Fruit fly (Drosophila melanogaster) whole organism, embryonic: ENCODE results near the gene slmb.

Experiments
- Abd-B ChIP-seq: fragments of 200-800 bp; sonication (Bioruptor generic); optimal IDR thresholded peaks from 2 replicates; lab custom pipeline; 2018; ENCODE audit warnings: missing biosample characterization, mild to moderate bottlenecking, missing genetic modification characterization, moderate library complexity
- C15 ChIP-seq: fragments of 200-800 bp; sonication (Bioruptor generic); IDR thresholded peaks from 3 replicates; pipeline ENCODE4 v1.3.6; 2022; ENCODE audit warnings: missing biosample characterization, missing genetic modification characterization
- CG11695 ChIP-seq: fragments of 200-800 bp; sonication (Bioruptor generic); IDR thresholded peaks from 3 replicates; pipeline ENCODE4 v1.3.6; 2022; ENCODE audit warnings: missing biosample characterization, missing genetic modification characterization
- CG11723 ChIP-seq: fragments of 200-800 bp; sonication (Bioruptor generic); optimal IDR thresholded peaks from 2 replicates; lab custom pipeline; 2017; ENCODE audit warnings: missing biosample characterization, mild to moderate bottlenecking, missing genetic modification characterization
- CG12155 ChIP-seq: fragments of 200-800 bp; sonication (Bioruptor generic); optimal IDR thresholded peaks from 3 replicates; lab custom pipeline; 2016; ENCODE audit warnings: missing biosample characterization, missing genetic modification characterization
- CG12391 ChIP-seq: fragments of 200-800 bp; sonication (Bioruptor generic); optimal IDR thresholded peaks from 3 replicates; lab custom pipeline; 2018; ENCODE audit warnings: missing biosample characterization, mild to moderate bottlenecking, missing genetic modification characterization, moderate library complexity
- CG13287 ChIP-seq: fragments of 200-800 bp; sonication (Bioruptor generic); IDR thresholded peaks from 2 replicates; pipeline ENCODE4 v1.3.6; 2022; ENCODE audit warnings: missing biosample characterization, missing genetic modification characterization; ENCODE audit not compliant: partially characterized antibody
- CG17361 ChIP-seq: fragments of 200-800 bp; sonication (Bioruptor generic); IDR thresholded peaks from 3 replicates; pipeline ENCODE4 v1.3.6; 2022; ENCODE audit warnings: missing biosample characterization, missing genetic modification characterization
- CG18011 ChIP-seq: fragments of 200-800 bp; sonication (Bioruptor generic); optimal IDR thresholded peaks from 2 replicates; lab custom pipeline; 2017; ENCODE audit warnings: missing biosample characterization, missing genetic modification characterization, mild to moderate bottlenecking, moderate library complexity, missing genotype
- CG2712 ChIP-seq: fragments of 200-800 bp; optimal IDR thresholded peaks from 3 replicates; lab custom pipeline; 2019; ENCODE audit warnings: missing biosample characterization, mild to moderate bottlenecking, missing genetic modification characterization, moderate library complexity
- CG31388 ChIP-seq: fragments of 200-800 bp; sonication (Bioruptor generic); optimal IDR thresholded peaks from 2 replicates; lab custom pipeline; 2016; ENCODE audit warnings: missing biosample characterization, missing genetic modification characterization
- CG34224 ChIP-seq: fragments of 200-800 bp; sonication (Bioruptor generic); IDR thresholded peaks from 3 replicates; pipeline ENCODE4 v1.3.6; 2022; ENCODE audit warnings: missing biosample characterization, missing genetic modification characterization; ENCODE audit not compliant: partially characterized antibody
- CG3847 ChIP-seq: fragments of 200-800 bp; sonication (Bioruptor generic); IDR thresholded peaks from 2 replicates; pipeline ENCODE4 v1.3.6; 2022; ENCODE audit warnings: missing biosample characterization, missing genetic modification characterization
- CG4707 ChIP-seq: fragments of 200-800 bp; sonication (Bioruptor generic); optimal IDR thresholded peaks from 2 replicates; lab custom pipeline; 2018; ENCODE audit warnings: missing biosample characterization, mild to moderate bottlenecking, missing genetic modification characterization, moderate library complexity
- CG4820 ChIP-seq: fragments of 200-800 bp; sonication (Bioruptor generic); optimal IDR thresholded peaks from 3 replicates; lab custom pipeline; 2016; ENCODE audit warnings: missing biosample characterization, missing genetic modification characterization
- CG7357 ChIP-seq: fragments of 200-800 bp; sonication (Bioruptor generic); IDR thresholded peaks from 3 replicates; pipeline ENCODE4 v1.3.6; 2022; ENCODE audit warnings: missing biosample characterization, missing genetic modification characterization
- CG7839 ChIP-seq: fragments of 200-800 bp; sonication (Bioruptor generic); optimal IDR thresholded peaks from 3 replicates; lab custom pipeline; 2018; ENCODE audit warnings: missing biosample characterization, mild to moderate bottlenecking, missing genetic modification characterization, moderate library complexity
- Chrac-16 ChIP-seq: fragments of 200-800 bp; sonication (Bioruptor generic); optimal IDR thresholded peaks from 3 replicates; lab custom pipeline; 2016; ENCODE audit warnings: missing biosample characterization, missing genetic modification characterization
- CoRest ChIP-seq: fragments of 200-800 bp; sonication (Bioruptor generic); optimal IDR thresholded peaks from 3 replicates; lab custom pipeline; 2018; ENCODE audit warnings: missing biosample characterization, mild to moderate bottlenecking, missing genetic modification characterization, moderate library complexity
- Doc3 ChIP-seq: fragments of 200-800 bp; sonication (Bioruptor generic); IDR thresholded peaks from 3 replicates; pipeline ENCODE4 v1.3.6; 2022; ENCODE audit warnings: missing biosample characterization, missing genetic modification characterization; ENCODE audit not compliant: partially characterized antibody
- Dp ChIP-seq: fragments of 200-800 bp; sonication (Bioruptor generic); optimal IDR thresholded peaks from 2 replicates; lab custom pipeline; 2018; ENCODE audit warnings: missing biosample characterization, mild to moderate bottlenecking, missing genetic modification characterization, moderate library complexity
- E2f1 ChIP-seq: fragments of 200-800 bp; sonication (Bioruptor generic); IDR thresholded peaks from 2 replicates; pipeline ENCODE4 v1.3.6; 2022; ENCODE audit warnings: missing biosample characterization, missing genetic modification characterization
- ERR ChIP-seq: fragments of 200-800 bp; sonication (Bioruptor generic); optimal IDR thresholded peaks from 2 replicates; lab custom pipeline; 2016; ENCODE audit warnings: missing biosample characterization, missing genetic modification characterization
- Ets97D ChIP-seq: fragments of 200-800 bp; sonication (Bioruptor generic); optimal IDR thresholded peaks from 3 replicates; lab custom pipeline; 2016; ENCODE audit warnings: missing biosample characterization, missing genetic modification characterization
- H15 ChIP-seq: fragments of 200-800 bp; sonication (Bioruptor generic); IDR thresholded peaks from 3 replicates; pipeline ENCODE4 v1.3.6; 2022; ENCODE audit warnings: missing biosample characterization, missing genetic modification characterization
- HmgD ChIP-seq: fragments of 200-800 bp; sonication (Bioruptor generic); optimal IDR thresholded peaks from 3 replicates; lab custom pipeline; 2016; ENCODE audit warnings: missing biosample characterization, missing genetic modification characterization
- Hsf ChIP-seq: fragments of 200-800 bp; sonication (Bioruptor generic); optimal IDR thresholded peaks from 3 replicates; lab custom pipeline; 2016; ENCODE audit warnings: missing biosample characterization, missing genetic modification characterization
- Jarid2 ChIP-seq: fragments of 200-800 bp; sonication (Bioruptor generic); optimal IDR thresholded peaks from 3 replicates; lab custom pipeline; 2017; ENCODE audit warnings: mild to moderate bottlenecking, missing biosample characterization, missing genetic modification reagents, missing genetic modification characterization
- MBD-R2 ChIP-seq: fragments of 200-800 bp; sonication (Bioruptor generic); IDR thresholded peaks from 2 replicates; pipeline ENCODE4 v1.3.6; 2022; ENCODE audit warnings: missing biosample characterization, missing genetic modification characterization
- Pdp1 ChIP-seq, 2 experiments: fragments of 200-800 bp; sonication (Bioruptor generic); optimal IDR thresholded peaks; 3 replicates each; lab custom pipeline; 2016; ENCODE audit warnings: missing biosample characterization in 2 of 2, missing genetic modification characterization in 2 of 2, mild to moderate bottlenecking in 1 of 2, moderate library complexity in 1 of 2
- Sin3A ChIP-seq: fragments of >200 bp; optimal IDR thresholded peaks from 2 replicates; lab custom pipeline; 2018
- Trl ChIP-seq, 3 experiments: fragments of >200 bp in 2 of 3; fragments of 200-800 bp in 1 of 3; sonication (Bioruptor generic) in 1 of 3; optimal IDR thresholded peaks; 2 replicates in 1 of 3; 3 replicates in 2 of 3; lab custom pipeline; 2016 to 2017; ENCODE audit warnings: missing biosample characterization in 1 of 3, missing genetic modification characterization in 1 of 3
- ci ChIP-seq: fragments of 200-800 bp; sonication (Bioruptor generic); IDR thresholded peaks from 3 replicates; pipeline ENCODE4 v1.3.6; 2022; ENCODE audit warnings: missing biosample characterization, missing genetic modification characterization
- dimm ChIP-seq: fragments of 200-800 bp; sonication (Bioruptor generic); IDR thresholded peaks from 2 replicates; pipeline ENCODE4 v1.3.6; 2022; ENCODE audit warnings: missing biosample characterization, missing genetic modification characterization
- dmrt99B ChIP-seq: fragments of 200-800 bp; sonication (Bioruptor generic); optimal IDR thresholded peaks from 2 replicates; lab custom pipeline; 2018; ENCODE audit warnings: missing biosample characterization, mild to moderate bottlenecking, missing genetic modification characterization, moderate library complexity
- fd64A ChIP-seq: fragments of 200-800 bp; sonication (Bioruptor generic); optimal IDR thresholded peaks from 3 replicates; lab custom pipeline; 2018; ENCODE audit warnings: missing biosample characterization, mild to moderate bottlenecking, missing genetic modification characterization
- inv ChIP-seq: fragments of 200-800 bp; sonication (Bioruptor generic); IDR thresholded peaks from 2 replicates; pipeline ENCODE4 v1.3.6; 2022; ENCODE audit warnings: missing biosample characterization, missing genetic modification characterization; ENCODE audit not compliant: partially characterized antibody
- lola ChIP-seq, 3 experiments: fragments of >200 bp in 2 of 3; fragments of 200-800 bp in 1 of 3; sonication (Bioruptor generic) in 1 of 3; optimal IDR thresholded peaks; 2 replicates each; lab custom pipeline; 2017 to 2019; ENCODE audit warnings: missing biosample characterization in 3 of 3, missing genetic modification characterization in 3 of 3, mild to moderate bottlenecking in 1 of 3, moderate library complexity in 1 of 3
- mam ChIP-seq: fragments of 200-800 bp; sonication (Bioruptor generic); optimal IDR thresholded peaks from 3 replicates; lab custom pipeline; 2016; ENCODE audit warnings: missing biosample characterization, missing genetic modification characterization
- mld ChIP-seq: fragments of 200-800 bp; sonication (Bioruptor generic); IDR thresholded peaks from 3 replicates; pipeline ENCODE4 v1.3.6; 2022; ENCODE audit warnings: missing biosample characterization, missing genetic modification characterization; ENCODE audit not compliant: partially characterized antibody
- oc ChIP-seq: fragments of 200-800 bp; sonication (Bioruptor generic); optimal IDR thresholded peaks from 2 replicates; lab custom pipeline; 2018; ENCODE audit warnings: missing biosample characterization, mild to moderate bottlenecking, missing genetic modification characterization, moderate library complexity
- pho ChIP-seq: fragments of 200-800 bp; sonication (Bioruptor generic); optimal IDR thresholded peaks from 2 replicates; lab custom pipeline; 2016; ENCODE audit warnings: missing biosample characterization, missing genetic modification characterization
- pita ChIP-seq: fragments of 200-800 bp; sonication (Bioruptor generic); optimal IDR thresholded peaks from 2 replicates; lab custom pipeline; 2017; ENCODE audit warnings: missing biosample characterization, mild to moderate bottlenecking, missing genetic modification characterization
- row ChIP-seq: fragments of 200-800 bp; sonication (Bioruptor generic); IDR thresholded peaks from 3 replicates; pipeline ENCODE4 v1.3.6; 2022; ENCODE audit warnings: missing biosample characterization, missing genetic modification characterization
- slp2 ChIP-seq: fragments of 200-800 bp; sonication (Bioruptor generic); optimal IDR thresholded peaks from 2 replicates; lab custom pipeline; 2016; ENCODE audit warnings: missing biosample characterization, missing genetic modification characterization
- sob ChIP-seq: fragments of 200-800 bp; sonication (Bioruptor generic); IDR thresholded peaks from 2 replicates; pipeline ENCODE4 v1.3.6; 2022; ENCODE audit warnings: missing biosample characterization, missing genetic modification characterization
- tna ChIP-seq: fragments of 200-800 bp; sonication (Bioruptor generic); IDR thresholded peaks from 2 replicates; pipeline ENCODE4 v1.3.6; 2022; ENCODE audit warnings: missing biosample characterization, missing genetic modification characterization; ENCODE audit not compliant: partially characterized antibody
- trem ChIP-seq: fragments of 200-800 bp; optimal IDR thresholded peaks from 3 replicates; lab custom pipeline; 2019; ENCODE audit warnings: missing biosample characterization, mild to moderate bottlenecking, missing genetic modification characterization, moderate library complexity
- unc-4 ChIP-seq: fragments of 200-800 bp; sonication (Bioruptor generic); IDR thresholded peaks from 2 replicates; pipeline ENCODE4 v1.3.6; 2022; ENCODE audit warnings: missing biosample characterization, missing genetic modification characterization; ENCODE audit not compliant: partially characterized antibody

The slmb gene

DNA sequence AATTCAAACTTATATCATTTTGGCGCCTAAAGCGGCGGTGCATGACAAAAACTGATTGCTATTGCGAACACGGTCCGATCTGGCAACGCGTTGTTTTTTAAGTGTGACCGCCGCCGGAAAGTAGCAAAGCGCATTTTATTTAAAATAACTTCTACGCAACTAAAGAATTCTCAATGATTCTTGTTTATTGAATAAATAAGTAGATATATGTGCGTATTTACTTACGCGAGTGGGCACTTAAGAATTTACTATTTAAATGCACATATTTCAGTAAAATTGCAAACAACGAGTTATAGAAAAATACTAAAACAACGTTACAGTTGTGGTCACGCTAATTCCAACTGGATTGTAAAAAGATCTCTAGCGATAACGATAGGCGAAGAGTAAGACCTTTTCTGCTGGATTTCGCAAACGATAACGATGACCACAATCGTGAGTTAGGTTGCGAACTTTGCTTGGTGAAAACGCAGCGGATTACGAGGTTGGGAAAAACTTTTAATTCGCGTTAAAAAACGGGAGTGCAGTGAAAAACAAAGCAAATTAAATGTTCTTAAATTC is 28.7 kb upstream of the slmb start (continued):
- peak; percentile 47 for TF ChIP-seq pita
- peak; percentile 95 for TF ChIP-seq Sin3A (lab: Kevin White, UChicago)
- TF ChIP-seq CG11695 (GFP tag; lab: Robert Waterston, UW) = no peak
- TF ChIP-seq CG3847 (GFP tag; lab: Robert Waterston, UW) = peak; percentile 70
- peak; percentile 60 for TF ChIP-seq unc-4 (GFP tag; lab: Robert Waterston, UW)
- peak; percentile 19 for TF ChIP-seq trem (tag; lab: Kevin White, UChicago)
- no peak for TF ChIP-seq dimm (GFP tag; lab: Robert Waterston, UW)
- TF ChIP-seq CG13287 = peak; percentile 77
- no peak for TF ChIP-seq H15 (GFP tag; lab: Robert Waterston, UW)
- no peak for TF ChIP-seq CG4820 (GFP tag; lab: Kevin White, UChicago)
- TF ChIP-seq oc (tag; lab: Kevin White, UChicago) = peak; percentile 13
- peak; percentile 38 for TF ChIP-seq HmgD
- peak; percentile 65 for TF ChIP-seq CG12155 (GFP tag; lab: Kevin White, UChicago)
- peak; percentile 12 for TF ChIP-seq mam
- TF ChIP-seq tna (GFP tag; lab: Robert Waterston, UW) = peak; percentile 53; the same call in 1 of the 2 replicates
- no peak for TF ChIP-seq inv (GFP tag; lab: Robert Waterston, UW)
- TF ChIP-seq fd64A (GFP tag; lab: Kevin White, UChicago) = no peak
- TF ChIP-seq Chrac-16 (GFP tag; lab: Kevin White, UChicago) = peak; percentile 7
- TF ChIP-seq CG12391 (tag; lab: Kevin White, UChicago) = no peak
- peak; percentile 99 for TF ChIP-seq CG18011 (GFP tag; lab: Kevin White, UChicago)
- no peak for TF ChIP-seq E2f1 (GFP tag; lab: Robert Waterston, UW)
- TF ChIP-seq row (GFP tag; lab: Robert Waterston, UW) = peak; percentile 35; the same call in 1 of the 3 replicates
- TF ChIP-seq C15 (GFP tag; lab: Robert Waterston, UW) = no peak
- TF ChIP-seq CG31388 (GFP tag; lab: Kevin White, UChicago) = no peak
- no peak for TF ChIP-seq dmrt99B (tag; lab: Kevin White, UChicago)
- TF ChIP-seq CG7357 (GFP tag; lab: Robert Waterston, UW) = no peak
- no peak for TF ChIP-seq CG4707
- peak; percentile 18 for TF ChIP-seq CG2712 (tag; lab: Kevin White, UChicago)
- peak; percentile 7 for TF ChIP-seq CG7839
- TF ChIP-seq slp2 (GFP tag; lab: Kevin White, UChicago) = no peak
- no peak for TF ChIP-seq CG11723 (GFP tag; lab: Kevin White, UChicago)
- TF ChIP-seq Dp (GFP tag; lab: Kevin White, UChicago) = peak; percentile 98
- TF ChIP-seq Pdp1 (GFP tag; optimal IDR thresholded peaks at IDR 0.05; lab: Kevin White, UChicago) = peak in 1 of 2 experiments; percentile 64
- TF ChIP-seq MBD-R2 = 0 out of 2 replicates have a peak, but pooled peaks have one; percentile 13
- no peak for TF ChIP-seq pho
- no peak for TF ChIP-seq sob (GFP tag; lab: Robert Waterston, UW)
- no peak for TF ChIP-seq Trl (optimal IDR thresholded peaks at IDR 0.05; lab: Kevin White, UChicago)
- peak; percentile 6 for TF ChIP-seq Trl (GFP tag; optimal IDR thresholded peaks at IDR 0.05; lab: Kevin White, UChicago)
- TF ChIP-seq Abd-B = peak; percentile 24
- TF ChIP-seq Jarid2 (GFP tag; lab: Kevin White, UChicago) = peak; percentile 67
- TF ChIP-seq CG34224 (GFP tag; lab: Robert Waterston, UW) = peak; percentile 67
- 0 out of 3 replicates have a peak, but pooled peaks have one; percentile 25 for TF ChIP-seq CG17361 (GFP tag; lab: Robert Waterston, UW)
- TF ChIP-seq Ets97D (GFP tag; lab: Kevin White, UChicago) = peak; percentile 83
- peak; percentile 6 for TF ChIP-seq Hsf (GFP tag; lab: Kevin White, UChicago)
- TF ChIP-seq Doc3 (GFP tag; lab: Robert Waterston, UW) = no peak
- TF ChIP-seq CoRest (tag; lab: Kevin White, UChicago) = peak; percentile 63
- no peak for TF ChIP-seq ci
- no peak for TF ChIP-seq mld (GFP tag; lab: Robert Waterston, UW)
- TF ChIP-seq lola (GFP tag; optimal IDR thresholded peaks at IDR 0.05; lab: Kevin White, UChicago) = no peak
- no peak for TF ChIP-seq ERR (GFP tag; lab: Kevin White, UChicago)
